Fruit fly (Drosophila melanogaster): ENCODE results near the gene IFT46.

Gene IFT46

dm6 chr2L:18630611-18631221, 14.8 kb upstream of the IFT46 start:
- no peak for TF ChIP-seq CG8478 (optimal IDR thresholded peaks at IDR 0.05)

- TF ChIP-seq usp (GFP tag; optimal IDR thresholded peaks at IDR 0.05) (no peak), psq (optimal IDR thresholded peaks at IDR 0.05) (no peak), EcR (GFP tag; optimal IDR thresholded peaks at IDR 0.05) (peak in 1 of 2 experiments; percentile 8), Dll (optimal IDR thresholded peaks at IDR 0.05) (no peak), pan (optimal IDR thresholded peaks at IDR 0.05) (no peak), CG8478 (optimal IDR thresholded peaks at IDR 0.05) (no peak)
Measured at dm6 chr2L:18629144-18629543, 13.2 kb upstream of the IFT46 start.

- TF ChIP-seq EcR (GFP tag; optimal IDR thresholded peaks at IDR 0.05) (no peak), CG8478 (optimal IDR thresholded peaks at IDR 0.05) (no peak), Dll (optimal IDR thresholded peaks at IDR 0.05) (no peak), pan (optimal IDR thresholded peaks at IDR 0.05) (no peak), usp (GFP tag; optimal IDR thresholded peaks at IDR 0.05) (no peak), psq (optimal IDR thresholded peaks at IDR 0.05) (no peak)
Measured at dm6 chr2L:18628104-18628503, 12.2 kb upstream of the IFT46 start.

- TF ChIP-seq CG8478 (optimal IDR thresholded peaks at IDR 0.05) (no peak), psq (optimal IDR thresholded peaks at IDR 0.05) (no peak), pan (optimal IDR thresholded peaks at IDR 0.05) (no peak), EcR (GFP tag; optimal IDR thresholded peaks at IDR 0.05) (no peak), Dll (optimal IDR thresholded peaks at IDR 0.05) (no peak), usp (GFP tag; optimal IDR thresholded peaks at IDR 0.05) (no peak)
Measured at dm6 chr2L:18626987-18627386, 11.1 kb upstream of the IFT46 start.

dm6 chr2L:18625470-18625869, 9.6 kb upstream of the IFT46 start:
- TF ChIP-seq Dll (optimal IDR thresholded peaks at IDR 0.05) (no peak), EcR (GFP tag; optimal IDR thresholded peaks at IDR 0.05) (no peak)

- TF ChIP-seq pan (optimal IDR thresholded peaks at IDR 0.05) (no peak), CG8478 (optimal IDR thresholded peaks at IDR 0.05) (no peak), usp (GFP tag; optimal IDR thresholded peaks at IDR 0.05) (no peak), psq (optimal IDR thresholded peaks at IDR 0.05) (no peak), Dll (optimal IDR thresholded peaks at IDR 0.05) (no peak), EcR (GFP tag; optimal IDR thresholded peaks at IDR 0.05) (no peak)
Measured at dm6 chr2L:18625009-18625408, 9.1 kb upstream of the IFT46 start.

- TF ChIP-seq Dll (optimal IDR thresholded peaks at IDR 0.05) (no peak), EcR (GFP tag; optimal IDR thresholded peaks at IDR 0.05) (no peak), usp (GFP tag; optimal IDR thresholded peaks at IDR 0.05) (no peak), CG8478 (optimal IDR thresholded peaks at IDR 0.05) (no peak), psq (optimal IDR thresholded peaks at IDR 0.05) (no peak), pan (optimal IDR thresholded peaks at IDR 0.05) (no peak)
Measured at dm6 chr2L:18624362-18624761, 8.5 kb upstream of the IFT46 start.

- TF ChIP-seq Dll (optimal IDR thresholded peaks at IDR 0.05) (no peak), CG8478 (optimal IDR thresholded peaks at IDR 0.05) (no peak), pan (optimal IDR thresholded peaks at IDR 0.05) (no peak), EcR (GFP tag; optimal IDR thresholded peaks at IDR 0.05) (no peak), psq (optimal IDR thresholded peaks at IDR 0.05) (no peak), usp (GFP tag; optimal IDR thresholded peaks at IDR 0.05) (no peak)
Measured at dm6 chr2L:18623435-18623834, 7.5 kb upstream of the IFT46 start.

- TF ChIP-seq pan (optimal IDR thresholded peaks at IDR 0.05), result no peak
- TF ChIP-seq CG8478 (optimal IDR thresholded peaks at IDR 0.05), result no peak
- no peak for TF ChIP-seq EcR (GFP tag; optimal IDR thresholded peaks at IDR 0.05)
- TF ChIP-seq Dll (optimal IDR thresholded peaks at IDR 0.05), result no peak
- no peak for TF ChIP-seq usp (GFP tag; optimal IDR thresholded peaks at IDR 0.05)
- TF ChIP-seq psq (optimal IDR thresholded peaks at IDR 0.05), result no peak
Measured at dm6 chr2L:18621357-18622211, 5.7 kb upstream of the IFT46 start.

- TF ChIP-seq usp (GFP tag; optimal IDR thresholded peaks at IDR 0.05), result no peak
- no peak for TF ChIP-seq pan (optimal IDR thresholded peaks at IDR 0.05)
- no peak for TF ChIP-seq CG8478 (optimal IDR thresholded peaks at IDR 0.05)
- no peak for TF ChIP-seq psq (optimal IDR thresholded peaks at IDR 0.05)
- TF ChIP-seq Dll (optimal IDR thresholded peaks at IDR 0.05), result no peak
- no peak for TF ChIP-seq EcR (GFP tag; optimal IDR thresholded peaks at IDR 0.05)
Measured at dm6 chr2L:18620153-18620552, 4.2 kb upstream of the IFT46 start.

dm6 chr2L:18617003-18617402, 1.1 kb upstream of the IFT46 start, which contains the start of gene MESR3:
TSS of gene MESR3 (plus strand) at chr2L:18617256.
- TF ChIP-seq pan (optimal IDR thresholded peaks at IDR 0.05), result peak; percentile 82
- no peak for TF ChIP-seq CG8478 (optimal IDR thresholded peaks at IDR 0.05)

- TF ChIP-seq Dll (optimal IDR thresholded peaks at IDR 0.05), result no peak
- TF ChIP-seq EcR (GFP tag; optimal IDR thresholded peaks at IDR 0.05), result no peak
- no peak for TF ChIP-seq pan (optimal IDR thresholded peaks at IDR 0.05)
- no peak for TF ChIP-seq CG8478 (optimal IDR thresholded peaks at IDR 0.05)
- TF ChIP-seq usp (GFP tag; optimal IDR thresholded peaks at IDR 0.05), result no peak
- no peak for TF ChIP-seq psq (optimal IDR thresholded peaks at IDR 0.05)
Measured at dm6 chr2L:18612106-18612505, 3.8 kb downstream of the IFT46 start, which contains the start of gene Atac2. TSS of gene Atac2 (minus strand) at chr2L:18612249.

- no peak for TF ChIP-seq usp (GFP tag; optimal IDR thresholded peaks at IDR 0.05)
- no peak for TF ChIP-seq psq (optimal IDR thresholded peaks at IDR 0.05)
- TF ChIP-seq EcR (GFP tag; optimal IDR thresholded peaks at IDR 0.05), result no peak
- TF ChIP-seq Dll (optimal IDR thresholded peaks at IDR 0.05), result no peak
- no peak for TF ChIP-seq CG8478 (optimal IDR thresholded peaks at IDR 0.05)
- TF ChIP-seq pan (optimal IDR thresholded peaks at IDR 0.05), result no peak
Measured at dm6 chr2L:18606642-18607041, 9.3 kb downstream of the IFT46 start, which contains the start of gene CG10333. TSS of gene CG10333 (plus strand) at chr2L:18606832.
